Worm (Caenorhabditis elegans) whole organism, L4/young adult: ENCODE data around the gene strd-1.

Experiments used
- W03F9.2 ChIP-seq: fragments of 150-350 bp; optimal IDR thresholded peaks from 2 replicates; lab custom pipeline; 2014; ENCODE audit warnings: missing biosample characterization, missing genetic modification characterization
- dao-5 ChIP-seq: sonication (generic microtip); optimal IDR thresholded peaks from 2 replicates; lab custom pipeline; 2016; ENCODE audit warnings: missing genotype, missing genetic modification characterization, moderate library complexity, missing compliant biosample characterization
- him-1 ChIP-seq: sonication (generic microtip); optimal IDR thresholded peaks from 2 replicates; lab custom pipeline; 2016; ENCODE audit warnings: missing genotype, missing genetic modification reagents, missing genetic modification characterization, missing compliant biosample characterization

strd-1 gene

DNA sequence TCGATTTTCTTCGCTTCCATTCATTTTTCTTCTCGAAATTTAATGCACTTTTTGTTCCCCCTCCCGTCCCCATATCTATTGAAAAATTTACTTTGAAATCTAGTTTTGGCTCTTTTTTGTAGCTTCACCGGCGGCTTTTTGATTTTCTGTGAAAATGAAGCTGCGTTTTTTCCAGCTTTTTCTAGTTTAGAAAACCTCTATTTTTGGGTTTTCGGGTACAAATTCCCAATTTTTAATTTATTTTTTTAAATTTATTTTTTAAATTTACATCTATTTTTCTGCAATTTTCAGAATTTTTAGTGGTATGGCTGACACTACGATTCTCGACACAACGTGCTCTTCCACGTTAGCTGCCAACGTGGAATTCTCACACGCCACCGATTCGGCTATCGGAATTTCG lies at the start of gene strd-1:
Gene strd-1, plus strand, starts transcription at position 301 of the 400 bp plus-strand sequence.
- no peak for TF ChIP-seq W03F9.2
- no peak for TF ChIP-seq him-1 (tag; lab: Kevin White, UChicago)
- no peak for TF ChIP-seq dao-5

DNA sequence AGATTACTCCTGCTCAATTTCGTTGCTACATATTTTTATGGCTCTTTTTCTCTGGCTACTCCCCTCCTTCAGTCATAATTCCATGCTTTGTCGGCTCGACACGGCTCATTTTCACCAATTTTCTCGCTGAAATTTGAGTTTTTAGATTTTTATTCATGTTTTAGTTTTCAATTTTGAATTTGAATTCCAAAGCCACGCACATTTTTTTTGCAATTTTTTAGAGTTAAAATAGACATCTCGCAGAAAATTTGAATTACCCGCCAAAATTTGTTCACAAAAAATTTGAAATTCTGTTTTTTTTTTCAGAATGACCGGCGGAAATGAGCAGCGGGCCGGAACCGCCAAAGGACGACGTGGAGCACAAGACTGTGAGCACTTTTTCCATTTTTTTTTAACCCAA lies 44.9 kb upstream of the strd-1 start, which contains the start of gene unc-119:
Gene unc-119, plus strand, starts transcription at position 301 of the 400 bp plus-strand sequence.
- TF ChIP-seq dao-5 (no peak), W03F9.2 (no peak), him-1 (tag; lab: Kevin White, UChicago) (no peak)

DNA sequence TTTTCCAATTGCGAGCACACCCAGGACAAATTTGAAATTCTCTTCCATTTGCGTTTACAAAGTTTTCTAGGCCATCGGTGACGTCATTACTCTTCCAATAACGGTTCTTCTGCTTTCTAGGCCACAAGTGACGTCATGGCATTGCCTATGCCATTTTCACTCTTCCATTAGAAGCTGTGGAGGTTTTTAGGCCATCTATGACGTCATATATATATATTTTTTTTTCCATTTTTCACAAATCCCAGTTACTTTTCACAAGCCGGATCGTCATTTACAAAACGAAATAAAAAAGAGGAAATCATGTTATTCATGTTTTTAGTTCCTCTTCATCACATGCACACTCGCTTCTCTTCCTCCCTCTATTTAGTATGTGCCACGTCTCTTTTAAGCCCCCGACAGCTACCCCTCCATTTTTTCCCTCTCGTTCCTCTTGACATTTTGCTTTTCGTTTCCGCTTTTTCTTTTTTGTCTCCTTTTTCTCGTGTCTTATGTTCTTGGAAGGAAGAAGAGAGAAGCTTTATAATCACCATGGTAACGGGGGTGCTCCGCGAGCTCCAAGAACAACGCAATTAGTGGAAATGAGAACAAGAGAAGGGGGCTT lies 44.1 kb upstream of the strd-1 start:
- no peak for TF ChIP-seq dao-5
- TF ChIP-seq W03F9.2, result no peak
- TF ChIP-seq him-1 (tag; lab: Kevin White, UChicago), result no peak

DNA sequence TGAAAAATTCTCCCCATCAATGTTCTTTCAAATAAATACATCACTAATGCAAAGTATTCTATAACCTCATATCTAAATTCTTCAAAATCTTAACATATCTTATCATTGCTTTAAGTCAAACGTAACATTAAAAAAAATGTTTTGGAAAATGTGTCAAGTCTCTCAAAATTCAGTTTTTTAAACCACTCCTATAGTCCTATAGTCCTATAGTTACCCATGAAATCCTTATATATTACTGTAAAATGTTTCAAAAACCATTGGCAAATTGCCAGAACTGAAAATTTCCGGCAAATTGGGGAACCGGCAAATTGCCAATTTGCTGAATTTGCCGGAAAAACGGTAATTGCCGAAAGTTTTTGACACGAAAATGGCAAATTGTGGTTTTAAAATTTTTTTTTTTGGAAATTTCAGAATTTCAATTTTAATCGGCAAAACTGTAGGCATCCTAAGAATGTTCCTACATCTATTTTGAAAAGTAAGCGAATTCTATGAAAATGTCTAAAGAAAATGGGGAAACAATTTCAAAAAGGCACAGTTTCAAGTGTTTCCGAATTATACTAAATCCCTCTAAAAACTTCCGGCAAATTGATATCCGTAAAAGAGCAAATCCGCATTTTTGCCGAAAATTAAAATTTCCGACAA lies 42.8 kb upstream of the strd-1 start:
- TF ChIP-seq W03F9.2 (no peak), him-1 (tag; lab: Kevin White, UChicago) (no peak), dao-5 (no peak)

DNA sequence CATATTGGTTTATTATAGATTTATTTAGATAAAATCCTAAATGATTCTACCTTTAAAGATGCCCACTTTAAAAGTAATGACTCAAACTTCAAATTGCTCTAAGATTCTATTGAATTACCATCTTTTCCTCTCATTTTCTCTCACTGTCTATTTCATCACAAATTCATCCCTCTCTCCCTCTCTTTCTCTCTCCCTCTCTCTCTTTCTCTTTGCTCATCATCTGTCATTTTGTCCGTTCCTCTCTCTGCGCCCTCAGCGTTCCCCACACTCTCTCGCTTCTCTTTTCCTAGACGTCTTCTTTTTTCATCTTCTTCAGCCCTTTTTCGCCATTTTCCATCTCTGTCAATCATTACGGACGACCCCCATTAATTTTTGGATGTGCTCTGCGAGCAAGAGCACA lies 42.1 kb upstream of the strd-1 start:
- TF ChIP-seq dao-5, result no peak
- TF ChIP-seq him-1 (tag; lab: Kevin White, UChicago), result no peak
- TF ChIP-seq W03F9.2, result no peak

DNA sequence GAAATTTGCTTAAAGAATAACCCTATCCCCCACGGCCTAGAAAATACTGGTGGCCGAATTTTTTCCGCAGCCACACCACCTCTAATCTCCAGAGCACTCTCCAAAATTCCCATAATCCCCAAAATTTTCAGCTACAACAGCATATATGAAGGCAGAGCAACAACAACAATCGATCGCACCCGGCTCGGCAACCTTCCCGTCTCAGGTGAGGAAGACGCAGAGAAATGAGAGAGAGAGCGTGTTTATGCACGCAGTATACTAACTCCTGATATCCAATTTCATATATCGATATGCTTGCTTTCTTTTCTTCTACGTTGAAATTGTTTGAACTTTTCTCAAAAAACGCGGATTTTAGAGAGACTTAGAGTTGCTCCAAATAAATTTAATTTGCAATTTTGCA lies 40.9 kb upstream of the strd-1 start:
- TF ChIP-seq him-1 (tag; lab: Kevin White, UChicago) (no peak), dao-5 (no peak), W03F9.2 (no peak)

DNA sequence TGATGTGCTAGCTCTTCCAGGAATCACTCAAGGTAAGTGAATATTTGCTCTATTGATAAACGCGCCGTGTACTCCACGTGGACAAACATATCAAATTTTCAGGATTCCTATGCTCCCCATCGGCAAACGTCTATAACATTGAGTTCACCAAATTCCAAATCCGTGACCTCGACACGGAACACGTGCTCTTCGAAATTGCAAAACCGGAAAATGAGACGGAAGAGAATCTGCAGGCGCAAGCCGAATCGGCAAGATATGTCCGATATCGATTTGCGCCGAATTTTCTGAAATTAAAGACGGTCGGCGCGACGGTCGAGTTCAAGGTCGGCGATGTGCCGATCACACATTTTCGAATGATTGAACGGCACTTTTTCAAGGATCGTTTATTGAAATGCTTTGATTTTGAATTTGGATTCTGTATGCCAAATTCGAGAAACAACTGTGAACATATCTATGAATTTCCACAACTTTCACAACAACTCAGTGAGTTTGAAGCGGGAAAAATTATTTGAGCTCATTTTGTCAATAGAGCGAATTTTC lies 39.5 kb upstream of the strd-1 start:
- no peak for TF ChIP-seq W03F9.2
- no peak for TF ChIP-seq dao-5
- TF ChIP-seq him-1 (tag; lab: Kevin White, UChicago), result no peak

DNA sequence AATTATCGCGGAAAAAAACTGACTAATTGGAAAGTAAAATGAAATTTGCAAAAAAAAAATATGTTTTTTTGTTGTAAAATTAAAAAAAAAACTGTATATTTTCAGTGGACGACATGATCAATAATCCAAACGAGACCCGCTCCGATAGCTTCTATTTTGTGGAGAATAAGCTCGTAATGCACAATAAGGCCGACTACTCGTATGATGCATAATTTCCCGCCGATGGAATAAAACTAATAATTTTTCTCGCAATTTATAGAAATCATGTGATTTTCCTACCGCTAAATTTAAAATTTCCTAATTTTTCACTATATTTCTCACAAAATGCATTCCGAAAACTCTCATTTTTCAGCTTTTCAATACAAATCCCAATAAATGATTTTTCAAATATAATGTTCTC lies 38.7 kb upstream of the strd-1 start:
- TF ChIP-seq him-1 (tag; lab: Kevin White, UChicago) (no peak), W03F9.2 (no peak), dao-5 (no peak)

DNA sequence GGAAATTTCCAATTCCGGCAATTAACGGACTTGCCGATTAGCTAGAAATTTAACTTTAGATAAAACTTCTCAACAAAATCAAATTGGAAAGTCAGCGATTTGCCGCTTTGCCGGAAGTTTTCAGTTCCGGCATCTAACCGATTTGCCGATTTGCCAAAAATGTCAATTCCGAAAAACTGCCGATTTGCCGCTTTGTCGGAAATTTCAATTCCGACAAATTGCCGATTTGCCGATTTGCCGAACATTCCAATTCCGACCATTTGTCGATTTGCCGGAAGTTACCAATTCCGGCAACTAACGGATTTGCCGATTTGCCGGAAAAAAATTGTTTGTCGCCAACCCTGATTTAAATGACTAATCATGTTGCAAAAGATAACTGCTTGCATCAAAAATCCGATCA lies 38.1 kb upstream of the strd-1 start:
- TF ChIP-seq W03F9.2 (no peak), him-1 (tag; lab: Kevin White, UChicago) (no peak), dao-5 (no peak)

DNA sequence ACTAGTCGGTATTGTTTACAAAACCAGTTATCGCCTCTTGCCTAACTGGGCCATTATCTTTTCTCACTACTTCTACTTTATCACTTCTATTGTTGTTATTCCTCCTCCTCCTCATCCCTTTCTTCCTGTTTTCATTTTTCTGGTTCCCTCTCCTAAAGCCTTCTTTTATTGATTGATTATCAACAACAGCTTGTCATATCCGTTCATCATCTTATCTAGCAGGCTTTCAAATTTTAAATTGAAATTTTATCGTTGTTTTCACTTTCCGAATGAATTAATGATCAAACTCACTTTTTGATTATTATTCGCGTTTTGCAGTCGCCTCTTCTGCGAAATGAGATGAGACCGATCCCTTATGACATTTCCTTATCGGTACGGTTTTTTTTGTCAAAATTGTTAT lies 36.1 kb upstream of the strd-1 start, which contains the start of gene cut-6:
Gene cut-6, plus strand, starts transcription at position 301 of the 400 bp plus-strand sequence.
- no peak for TF ChIP-seq dao-5
- TF ChIP-seq him-1 (tag; lab: Kevin White, UChicago), result no peak
- no peak for TF ChIP-seq W03F9.2

DNA sequence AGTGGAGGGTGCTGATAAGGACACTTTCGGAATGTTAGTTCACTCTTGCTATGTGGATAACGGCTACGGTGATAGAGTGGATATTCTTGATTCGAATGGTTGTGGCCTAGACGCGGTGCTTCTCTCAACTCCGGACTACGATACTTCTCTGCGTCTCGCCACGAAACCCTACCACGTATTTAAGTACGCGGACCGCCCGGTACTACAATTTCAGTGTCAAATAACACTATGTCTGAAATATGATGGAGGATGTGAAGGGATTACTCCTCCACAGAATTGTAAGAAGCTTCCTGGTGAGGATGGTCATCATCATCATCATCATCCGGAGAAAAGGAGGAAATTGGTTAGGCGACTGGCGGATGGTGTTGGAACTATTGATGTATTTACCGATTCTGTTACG lies 32.3 kb upstream of the strd-1 start:
- TF ChIP-seq him-1 (tag; lab: Kevin White, UChicago), result no peak
- TF ChIP-seq W03F9.2, result no peak
- no peak for TF ChIP-seq dao-5

DNA sequence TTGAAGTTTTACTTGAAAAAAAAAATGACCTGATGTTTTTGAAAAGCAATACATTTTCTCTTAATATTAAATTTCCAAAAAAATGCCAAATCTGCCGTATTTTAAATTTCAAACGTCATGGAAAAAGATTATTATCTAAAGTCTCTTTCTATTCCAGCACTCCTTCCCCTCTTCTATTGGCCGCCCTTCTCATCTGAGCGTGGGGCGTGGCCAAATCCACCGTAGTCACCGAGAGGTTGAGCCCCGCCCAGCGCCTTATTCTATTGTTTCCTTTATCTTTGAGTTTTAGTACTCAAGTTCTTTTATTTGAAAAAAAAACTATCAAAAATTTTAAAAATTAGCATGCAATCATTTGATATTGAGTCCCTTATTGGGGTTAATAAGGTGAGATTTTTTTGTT lies 27.2 kb upstream of the strd-1 start, which contains the start of gene vab-7:
Gene vab-7, plus strand, starts transcription at position 301 of the 400 bp plus-strand sequence.
- TF ChIP-seq dao-5 (no peak), W03F9.2 (no peak), him-1 (tag; lab: Kevin White, UChicago) (no peak)

DNA sequence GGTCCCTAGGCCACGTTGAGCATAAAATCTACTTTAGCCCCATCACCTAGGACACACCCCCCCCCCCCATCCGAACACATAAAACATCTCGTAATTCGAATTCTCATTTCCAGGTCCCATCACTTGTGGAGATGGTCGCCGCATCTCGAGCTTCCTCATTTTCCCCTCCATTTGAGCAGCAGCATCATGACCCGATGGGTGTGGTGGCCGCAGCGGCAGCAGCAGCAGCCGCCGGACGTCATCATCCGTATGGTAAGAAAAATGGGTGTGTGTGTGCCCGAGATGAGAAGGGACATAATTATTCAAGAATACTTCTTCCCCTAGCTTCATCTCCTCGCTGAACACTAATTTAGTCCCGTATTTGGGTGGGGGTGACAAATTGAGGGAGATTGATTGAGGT lies 25.8 kb upstream of the strd-1 start:
- TF ChIP-seq dao-5 (no peak), him-1 (tag; lab: Kevin White, UChicago) (no peak), W03F9.2 (no peak)

DNA sequence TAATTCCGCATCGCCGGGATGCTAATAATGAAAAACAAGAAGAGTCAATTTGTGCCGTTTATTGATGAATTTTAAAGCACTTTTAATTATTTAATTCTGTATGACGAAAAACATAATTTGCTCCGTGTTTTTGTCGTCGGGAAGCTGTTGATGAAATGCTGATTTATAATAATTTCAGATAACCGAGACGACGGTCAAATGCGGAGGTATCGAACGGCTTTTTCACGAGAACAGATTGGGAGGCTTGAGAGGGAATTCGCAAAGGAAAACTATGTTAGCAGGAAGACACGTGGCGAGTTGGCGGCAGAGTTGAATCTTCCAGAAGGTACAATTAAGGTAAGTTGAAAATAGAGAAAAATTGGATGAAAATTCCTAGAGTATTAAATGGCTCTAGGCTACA lies 23.7 kb upstream of the strd-1 start:
- TF ChIP-seq him-1 (tag; lab: Kevin White, UChicago) (no peak), dao-5 (no peak), W03F9.2 (no peak)

DNA sequence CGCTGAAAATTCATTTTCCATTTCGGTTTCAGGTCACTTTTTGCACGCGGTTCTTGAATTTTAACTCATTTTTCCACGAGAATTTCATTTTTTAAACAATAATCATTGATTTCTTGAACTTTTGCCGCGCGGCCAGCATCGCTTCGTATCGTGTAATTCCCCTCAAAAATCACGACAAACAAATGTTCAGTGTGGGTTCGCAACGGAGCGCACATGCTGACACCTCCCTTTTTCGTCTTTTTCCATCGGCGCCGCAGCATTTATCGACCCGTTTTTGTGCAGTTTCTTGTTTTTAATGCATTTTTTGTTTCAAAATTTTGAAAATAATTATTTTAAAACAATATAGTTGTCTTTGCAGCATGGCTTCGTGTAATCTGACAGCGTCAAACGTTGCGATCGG lies 16.4 kb upstream of the strd-1 start, which contains the start of gene M142.5:
Gene M142.5, plus strand, starts transcription at position 352 of the 400 bp plus-strand sequence.
- no peak for TF ChIP-seq him-1 (tag; lab: Kevin White, UChicago)
- TF ChIP-seq W03F9.2, result no peak
